Worm (Caenorhabditis elegans): ENCODE data around the gene sucl-1.

DNA sequence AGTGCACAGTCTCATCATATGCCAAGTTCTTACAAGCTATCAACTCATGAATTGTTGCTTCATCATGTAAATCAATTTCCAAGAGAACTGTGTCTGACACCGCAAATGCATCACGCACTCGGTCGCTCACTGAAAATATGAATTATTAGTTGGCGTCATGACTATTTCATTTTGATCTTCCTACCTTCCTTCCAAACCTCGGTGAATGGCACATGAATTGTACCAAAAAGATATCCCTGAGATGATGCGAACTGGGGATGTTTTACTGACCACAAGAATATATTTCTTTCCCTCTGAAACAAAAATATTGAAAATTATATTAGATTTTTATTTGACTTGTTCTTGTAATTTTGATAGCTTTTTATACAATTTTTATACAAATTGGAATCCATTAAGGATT is 6.3 kb downstream of the sucl-1 start:
- no peak for TF ChIP-seq ceh-16 (tag; optimal IDR thresholded peaks at IDR 0.05)
- TF ChIP-seq unc-62 (GFP tag; optimal IDR thresholded peaks at IDR 0.05) = no peak
- TF ChIP-seq nhr-77 (tag; optimal IDR thresholded peaks at IDR 0.05) = no peak
- no peak for TF ChIP-seq snpc-4 (tag; optimal IDR thresholded peaks at IDR 0.05)
